Worm (Caenorhabditis elegans): ENCODE results near the gene gtf-2A2.

gtf-2A2 gene

DNA sequence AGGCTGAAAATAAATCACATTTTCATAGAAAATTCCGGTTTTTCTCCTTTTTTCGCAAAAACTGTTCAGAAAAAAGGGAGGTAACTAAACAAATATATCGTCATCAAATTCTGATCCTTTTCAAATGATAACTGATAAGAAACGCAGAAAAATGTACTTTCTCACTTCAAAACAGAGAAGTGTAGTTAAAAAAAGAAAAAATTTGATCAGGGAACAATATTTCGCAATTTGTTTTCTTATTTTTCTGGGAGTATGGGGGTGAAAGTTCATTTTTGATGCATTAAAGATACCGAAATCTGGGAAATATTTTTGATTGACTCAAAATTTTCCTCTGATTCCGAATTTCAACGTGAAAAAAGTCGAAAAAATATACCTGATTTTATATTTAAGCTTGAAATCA lies 18.4 kb upstream of the gtf-2A2 start:
- TF ChIP-seq ztf-29 (GFP tag; IDR thresholded peaks at IDR 0.05) (no peak), flt-1 (GFP tag; IDR thresholded peaks at IDR 0.05) (no peak), ref-1 (GFP tag; conservative IDR thresholded peaks at IDR 0.05) (no peak), klf-2 (GFP tag; conservative IDR thresholded peaks at IDR 0.05) (no peak), tab-1 (GFP tag; IDR thresholded peaks at IDR 0.05) (no peak), T22C8.4 (GFP tag; IDR thresholded peaks at IDR 0.05) (no peak), med-1 (GFP tag; optimal IDR thresholded peaks at IDR 0.05; ENCODE audit: insufficient read depth) (no peak), cog-1 (tag; optimal IDR thresholded peaks at IDR 0.05) (no peak), ztf-23 (GFP tag; IDR thresholded peaks at IDR 0.05) (no peak)

DNA sequence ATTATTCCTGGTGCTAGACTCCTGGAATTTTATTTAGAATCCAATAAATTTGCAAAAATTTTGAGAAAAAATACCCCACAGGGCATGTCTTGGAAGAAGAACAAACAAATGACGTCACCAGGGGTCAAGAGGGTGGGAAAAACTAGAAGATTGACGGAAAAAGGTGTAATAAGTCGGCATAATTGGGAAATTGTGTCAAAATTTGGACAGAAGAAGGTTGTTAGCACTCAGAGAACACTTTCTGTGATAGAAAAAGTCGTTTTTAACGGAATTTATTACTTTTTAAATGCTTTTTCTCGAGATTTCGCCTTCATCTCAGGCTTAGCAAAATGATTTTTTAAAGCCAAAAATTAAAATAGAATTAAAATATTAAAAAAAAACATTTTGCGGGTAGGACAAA lies 17.3 kb upstream of the gtf-2A2 start:
- TF ChIP-seq klf-2 (GFP tag; conservative IDR thresholded peaks at IDR 0.05), result 0 out of 2 replicates have a peak, but pooled peaks have one; percentile 9
- TF ChIP-seq cog-1 (tag; optimal IDR thresholded peaks at IDR 0.05), result no peak

DNA sequence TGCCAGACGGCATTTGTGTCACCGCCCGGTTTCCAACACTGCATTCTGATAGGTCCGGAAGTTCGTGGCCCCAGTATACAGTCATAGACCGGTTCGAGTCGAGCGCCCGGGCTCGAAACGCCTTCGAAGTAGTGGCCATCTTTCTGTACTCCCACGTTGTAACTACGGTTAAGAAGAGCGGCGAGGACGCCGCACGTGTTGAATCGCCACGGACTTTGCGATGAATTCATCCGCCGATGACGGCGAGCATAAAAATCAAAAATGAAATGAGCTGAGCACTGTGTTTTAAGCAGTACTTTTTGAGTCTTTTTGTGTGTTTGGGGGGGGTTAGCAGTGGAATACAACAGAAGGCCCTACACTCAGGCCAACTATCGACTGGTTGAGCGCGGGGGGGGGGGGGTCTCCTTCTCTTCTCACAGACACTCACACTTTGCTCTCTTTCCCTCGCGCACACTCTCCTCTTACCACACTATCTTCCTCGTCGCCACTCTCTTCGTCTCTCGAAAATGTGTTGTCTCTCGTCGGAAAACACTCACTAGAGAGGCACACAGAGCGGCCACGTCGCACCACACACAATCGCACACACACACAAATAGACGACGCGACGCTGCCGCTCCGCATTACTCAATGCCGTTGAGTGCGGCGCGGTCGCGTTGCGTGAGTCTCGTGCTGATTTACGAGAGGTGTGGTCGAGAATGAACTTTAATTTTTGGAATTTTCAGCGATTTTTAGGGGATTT lies 16.2 kb upstream of the gtf-2A2 start, which contains the start of gene epc-1:
epc-1 (minus strand) TSS at position 367 of the 739 bp plus-strand sequence.
- TF ChIP-seq flt-1 (GFP tag; IDR thresholded peaks at IDR 0.05) (peak; percentile 48; the same call in 1 of the 2 replicates), T22C8.4 (GFP tag; IDR thresholded peaks at IDR 0.05) (no peak), ref-1 (GFP tag; conservative IDR thresholded peaks at IDR 0.05) (no peak), cog-1 (tag; optimal IDR thresholded peaks at IDR 0.05) (peak; percentile 76), tab-1 (GFP tag; IDR thresholded peaks at IDR 0.05) (no peak), ztf-23 (GFP tag; IDR thresholded peaks at IDR 0.05) (0 out of 2 replicates have a peak, but pooled peaks have one; percentile 7), ztf-29 (GFP tag; IDR thresholded peaks at IDR 0.05) (no peak), klf-2 (GFP tag; conservative IDR thresholded peaks at IDR 0.05) (0 out of 2 replicates have a peak, but pooled peaks have one; percentile 13), med-1 (GFP tag; optimal IDR thresholded peaks at IDR 0.05; ENCODE audit: insufficient read depth) (no peak)

DNA sequence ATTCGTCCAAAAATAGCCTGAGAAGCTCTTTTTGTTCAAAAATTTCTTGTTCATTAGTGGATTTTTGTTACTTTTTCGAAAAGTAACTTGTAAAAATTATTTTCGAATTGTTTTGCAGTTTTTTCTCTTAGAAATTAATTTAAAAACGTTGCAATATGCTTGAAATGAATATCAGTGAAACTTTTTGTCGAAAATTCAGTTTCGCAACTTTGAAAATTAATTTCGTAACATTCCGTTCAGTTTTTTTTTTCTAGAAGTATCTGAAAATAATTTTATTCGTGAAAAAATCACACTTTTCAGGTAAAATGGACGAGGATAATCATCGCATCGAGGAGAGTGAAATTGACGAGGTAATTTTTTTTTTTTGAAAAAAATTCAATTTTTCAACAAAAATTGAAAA lies 15.6 kb upstream of the gtf-2A2 start, which contains the start of gene Y111B2A.12:
Y111B2A.12 (plus strand) TSS at position 301 of the 400 bp plus-strand sequence.
- no peak for TF ChIP-seq ref-1 (GFP tag; conservative IDR thresholded peaks at IDR 0.05)
- TF ChIP-seq cog-1 (tag; optimal IDR thresholded peaks at IDR 0.05), result no peak
- TF ChIP-seq flt-1 (GFP tag; IDR thresholded peaks at IDR 0.05), result no peak
- TF ChIP-seq ztf-29 (GFP tag; IDR thresholded peaks at IDR 0.05), result no peak
- TF ChIP-seq tab-1 (GFP tag; IDR thresholded peaks at IDR 0.05), result no peak
- TF ChIP-seq klf-2 (GFP tag; conservative IDR thresholded peaks at IDR 0.05), result no peak
- no peak for TF ChIP-seq T22C8.4 (GFP tag; IDR thresholded peaks at IDR 0.05)
- no peak for TF ChIP-seq ztf-23 (GFP tag; IDR thresholded peaks at IDR 0.05)
- no peak for TF ChIP-seq med-1 (GFP tag; optimal IDR thresholded peaks at IDR 0.05; ENCODE audit: insufficient read depth)

DNA sequence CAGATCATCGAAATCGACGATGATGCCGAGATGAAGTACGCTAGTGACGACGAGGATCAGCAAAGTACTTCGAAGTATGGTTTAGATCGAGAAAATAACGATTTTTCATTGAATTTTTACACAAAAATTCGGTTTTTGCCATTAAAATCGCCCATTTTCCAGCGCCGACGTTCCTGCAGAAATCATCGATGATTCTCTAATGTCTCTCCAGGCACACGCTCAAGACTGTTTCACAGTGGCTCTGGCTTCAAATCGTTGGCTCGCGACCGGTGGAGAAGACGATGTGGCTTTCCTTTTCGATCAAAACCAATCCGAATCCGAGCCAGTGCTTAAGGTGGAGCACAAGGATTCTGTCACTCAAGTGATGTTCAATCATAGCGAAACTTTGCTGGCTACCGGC lies 15.2 kb upstream of the gtf-2A2 start:
- no peak for TF ChIP-seq flt-1 (GFP tag; IDR thresholded peaks at IDR 0.05)
- no peak for TF ChIP-seq T22C8.4 (GFP tag; IDR thresholded peaks at IDR 0.05)
- no peak for TF ChIP-seq tab-1 (GFP tag; IDR thresholded peaks at IDR 0.05)
- no peak for TF ChIP-seq ref-1 (GFP tag; conservative IDR thresholded peaks at IDR 0.05)
- TF ChIP-seq ztf-29 (GFP tag; IDR thresholded peaks at IDR 0.05), result no peak
- no peak for TF ChIP-seq klf-2 (GFP tag; conservative IDR thresholded peaks at IDR 0.05)
- TF ChIP-seq cog-1 (tag; optimal IDR thresholded peaks at IDR 0.05), result no peak
- no peak for TF ChIP-seq med-1 (GFP tag; optimal IDR thresholded peaks at IDR 0.05; ENCODE audit: insufficient read depth)
- TF ChIP-seq ztf-23 (GFP tag; IDR thresholded peaks at IDR 0.05), result no peak

DNA sequence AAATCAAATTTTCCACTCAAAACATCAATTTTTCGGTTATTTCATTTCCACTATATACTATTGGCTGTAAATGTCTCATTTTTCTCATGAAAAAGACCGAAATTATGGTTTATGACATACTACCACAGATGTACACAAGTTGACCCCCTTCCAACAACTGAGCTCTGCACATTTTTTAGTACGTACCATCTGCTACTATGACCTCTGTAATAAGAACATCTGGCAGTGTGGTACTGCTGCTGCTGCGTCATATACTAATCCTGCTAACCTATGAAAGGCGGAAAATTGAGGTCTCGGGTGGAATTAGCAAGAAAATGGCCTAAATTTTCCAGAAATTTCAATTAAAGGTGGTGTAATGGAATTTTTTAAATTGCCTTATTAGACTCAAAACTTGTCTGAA lies 13.2 kb upstream of the gtf-2A2 start:
- no peak for TF ChIP-seq flt-1 (GFP tag; IDR thresholded peaks at IDR 0.05)
- no peak for TF ChIP-seq tab-1 (GFP tag; IDR thresholded peaks at IDR 0.05)
- no peak for TF ChIP-seq ref-1 (GFP tag; conservative IDR thresholded peaks at IDR 0.05)
- no peak for TF ChIP-seq ztf-29 (GFP tag; IDR thresholded peaks at IDR 0.05)
- no peak for TF ChIP-seq klf-2 (GFP tag; conservative IDR thresholded peaks at IDR 0.05)
- TF ChIP-seq ztf-23 (GFP tag; IDR thresholded peaks at IDR 0.05), result no peak
- no peak for TF ChIP-seq cog-1 (tag; optimal IDR thresholded peaks at IDR 0.05)
- TF ChIP-seq med-1 (GFP tag; optimal IDR thresholded peaks at IDR 0.05; ENCODE audit: insufficient read depth), result no peak
- TF ChIP-seq T22C8.4 (GFP tag; IDR thresholded peaks at IDR 0.05), result no peak

DNA sequence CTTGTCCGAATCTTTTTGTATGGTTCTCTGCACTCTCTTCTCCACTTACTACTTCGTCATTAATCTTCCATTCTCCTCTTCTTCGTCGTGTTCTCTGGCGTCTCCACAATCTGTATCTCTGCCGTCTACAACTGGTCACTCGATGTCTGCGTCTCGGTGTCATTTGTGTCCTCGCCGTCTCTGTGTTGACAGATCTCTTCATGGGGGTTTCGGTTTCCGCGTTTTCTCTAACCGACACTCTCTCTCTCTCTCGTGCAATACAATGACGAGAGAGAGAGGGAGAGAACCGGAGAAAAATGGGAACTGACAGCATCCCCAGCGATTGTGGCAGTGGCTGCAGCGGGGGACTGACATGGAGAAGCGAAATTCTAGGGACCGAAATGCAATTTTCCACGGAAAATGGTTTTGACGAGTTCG lies 12.0 kb upstream of the gtf-2A2 start:
- TF ChIP-seq flt-1 (GFP tag; IDR thresholded peaks at IDR 0.05), result peak; percentile 79
- peak; percentile 94 for TF ChIP-seq cog-1 (tag; optimal IDR thresholded peaks at IDR 0.05)
- TF ChIP-seq ztf-29 (GFP tag; IDR thresholded peaks at IDR 0.05), result no peak
- TF ChIP-seq ref-1 (GFP tag; conservative IDR thresholded peaks at IDR 0.05), result no peak
- TF ChIP-seq tab-1 (GFP tag; IDR thresholded peaks at IDR 0.05), result no peak; the same call in 1 of the 2 replicates
- TF ChIP-seq med-1 (GFP tag; optimal IDR thresholded peaks at IDR 0.05; ENCODE audit: insufficient read depth), result no peak
- no peak; the same call in 1 of the 2 replicates for TF ChIP-seq ztf-23 (GFP tag; IDR thresholded peaks at IDR 0.05)
- no peak for TF ChIP-seq klf-2 (GFP tag; conservative IDR thresholded peaks at IDR 0.05)
- no peak for TF ChIP-seq T22C8.4 (GFP tag; IDR thresholded peaks at IDR 0.05)

DNA sequence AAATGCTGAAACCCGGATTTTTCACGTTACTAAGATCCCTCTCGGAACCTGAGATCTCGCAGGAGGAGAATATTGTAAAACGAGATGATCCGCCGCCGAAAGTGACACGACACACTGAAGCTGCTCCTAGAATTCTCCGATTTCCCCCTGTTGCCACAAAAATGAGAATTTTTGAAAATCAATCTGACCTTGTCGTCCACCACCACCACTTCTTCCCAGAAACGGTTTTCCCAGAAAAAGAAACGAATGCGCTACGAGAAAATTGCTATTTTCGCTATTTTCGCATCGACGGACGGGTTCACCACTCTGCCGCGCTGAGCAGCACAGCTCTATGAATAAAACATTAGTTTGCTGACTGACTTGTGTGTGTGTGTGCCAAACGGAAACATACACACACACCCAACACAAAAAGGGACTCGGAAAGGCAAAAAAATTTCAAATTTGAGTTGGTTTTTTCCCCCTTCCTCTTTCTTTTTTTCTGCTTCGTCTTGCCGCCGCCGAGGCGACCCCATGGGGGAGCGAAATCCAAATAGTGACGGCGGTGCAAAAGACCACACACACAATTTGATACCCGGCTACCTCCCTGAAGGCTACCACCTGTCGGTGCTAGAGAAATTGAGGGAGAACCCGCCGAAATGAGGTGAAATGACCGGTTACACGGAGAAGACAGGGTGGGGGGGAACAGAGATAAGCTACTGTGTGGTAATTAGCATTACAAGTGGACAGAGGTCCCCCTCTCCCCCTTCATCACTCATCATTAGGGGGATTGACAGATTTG lies 11.2 kb upstream of the gtf-2A2 start:
- TF ChIP-seq med-1 (GFP tag; optimal IDR thresholded peaks at IDR 0.05; ENCODE audit: insufficient read depth) (no peak), ztf-29 (GFP tag; IDR thresholded peaks at IDR 0.05) (no peak), ztf-23 (GFP tag; IDR thresholded peaks at IDR 0.05) (peak; percentile 56; the same call in 1 of the 2 replicates), klf-2 (GFP tag; conservative IDR thresholded peaks at IDR 0.05) (0 out of 2 replicates have a peak, but pooled peaks have one; percentile 27), cog-1 (tag; optimal IDR thresholded peaks at IDR 0.05) (peak; percentile 28), T22C8.4 (GFP tag; IDR thresholded peaks at IDR 0.05) (no peak), ref-1 (GFP tag; conservative IDR thresholded peaks at IDR 0.05) (no peak), flt-1 (GFP tag; IDR thresholded peaks at IDR 0.05) (peak; percentile 60; the same call in 1 of the 2 replicates), tab-1 (GFP tag; IDR thresholded peaks at IDR 0.05) (0 out of 2 replicates have a peak, but pooled peaks have one; percentile 31)

DNA sequence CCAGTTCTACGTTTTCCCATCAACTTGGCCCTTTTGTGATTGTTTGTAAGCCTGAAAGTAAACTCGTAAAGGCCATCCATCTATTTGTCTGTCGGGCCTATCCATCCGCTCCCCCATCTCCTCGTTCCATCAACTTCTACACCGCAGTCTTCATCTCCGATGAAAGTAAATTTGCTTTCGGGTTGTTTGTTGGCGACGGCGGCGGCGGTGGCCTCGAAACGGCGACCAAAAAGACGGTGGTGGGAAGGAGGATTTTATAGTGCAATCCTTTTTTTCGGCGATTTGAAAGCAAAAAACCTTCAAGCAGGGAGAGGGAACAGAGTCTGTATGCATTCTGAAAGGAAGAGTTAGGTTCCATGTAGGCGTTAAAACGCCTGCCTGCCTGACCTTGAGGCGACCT lies 10.4 kb upstream of the gtf-2A2 start:
- TF ChIP-seq ref-1 (GFP tag; conservative IDR thresholded peaks at IDR 0.05), result no peak
- TF ChIP-seq klf-2 (GFP tag; conservative IDR thresholded peaks at IDR 0.05), result no peak
- TF ChIP-seq med-1 (GFP tag; optimal IDR thresholded peaks at IDR 0.05; ENCODE audit: insufficient read depth), result no peak
- TF ChIP-seq flt-1 (GFP tag; IDR thresholded peaks at IDR 0.05), result no peak
- TF ChIP-seq tab-1 (GFP tag; IDR thresholded peaks at IDR 0.05), result no peak
- no peak for TF ChIP-seq cog-1 (tag; optimal IDR thresholded peaks at IDR 0.05)
- TF ChIP-seq ztf-29 (GFP tag; IDR thresholded peaks at IDR 0.05), result no peak
- no peak for TF ChIP-seq ztf-23 (GFP tag; IDR thresholded peaks at IDR 0.05)
- TF ChIP-seq T22C8.4 (GFP tag; IDR thresholded peaks at IDR 0.05), result no peak

Data from whole organism, midembryonic.